Worm (Caenorhabditis elegans): ENCODE data around the gene evl-18.

- TF ChIP-seq dao-5 (tag; optimal IDR thresholded peaks at IDR 0.05) (no peak), him-1 (tag; optimal IDR thresholded peaks at IDR 0.05) (no peak), W03F9.2 (tag; optimal IDR thresholded peaks at IDR 0.05) (no peak)
These were observed 10.0 kb downstream of the evl-18 start, which contains the start of gene C14B1.12 for ce11 chrIII:3724880-3725279.
